Fruit fly (Drosophila melanogaster): ENCODE measurements around the gene Vps13D.

Vps13D gene

dm6 chr3L:12754769-12755189, at the start of gene Vps13D, which contains the start of gene CG10973:
Gene Vps13D (plus strand): TSS chr3L:12755049.
Gene CG10973 (minus strand): TSS chr3L:12754774.
- TF ChIP-seq Eip93F (GFP tag; optimal IDR thresholded peaks at IDR 0.05) (peak; percentile 17), fkh (GFP tag; optimal IDR thresholded peaks at IDR 0.05) (peak; percentile 99), CG34406 (GFP tag; optimal IDR thresholded peaks at IDR 0.05) (no peak), Ets96B (tag; optimal IDR thresholded peaks at IDR 0.05) (no peak)

- TF ChIP-seq CG31627 (GFP tag; optimal IDR thresholded peaks at IDR 0.05), result no peak
- no peak for TF ChIP-seq CG3919 (GFP tag; optimal IDR thresholded peaks at IDR 0.05)
- no peak for TF ChIP-seq CG6276 (GFP tag; optimal IDR thresholded peaks at IDR 0.05)
- no peak for TF ChIP-seq CG11762 (GFP tag; optimal IDR thresholded peaks at IDR 0.05; ENCODE audit: insufficient read depth)
- no peak for TF ChIP-seq dsx (GFP tag; optimal IDR thresholded peaks at IDR 0.05; ENCODE audit: poor library complexity, severe bottlenecking)
- TF ChIP-seq CG15336 (GFP tag; IDR thresholded peaks at IDR 0.05), result no peak
- TF ChIP-seq Sox102F (GFP tag; optimal IDR thresholded peaks at IDR 0.05), result no peak
- TF ChIP-seq Eip78C (GFP tag), result no peak
- no peak for TF ChIP-seq Hr38 (GFP tag; optimal IDR thresholded peaks at IDR 0.05)
- TF ChIP-seq CG4318 (GFP tag; optimal IDR thresholded peaks at IDR 0.05), result no peak
These were observed 49.5 kb upstream of the Vps13D start for dm6 chr3L:12705377-12705776.

dm6 chr3L:12706456-12706855, 48.4 kb upstream of the Vps13D start:
- no peak for TF ChIP-seq Lpt (GFP tag; optimal IDR thresholded peaks at IDR 0.05)
- TF ChIP-seq CG11294 (GFP tag; IDR thresholded peaks at IDR 0.05), result no peak
- TF ChIP-seq CG15336 (GFP tag; IDR thresholded peaks at IDR 0.05), result no peak
- peak; percentile 32 for TF ChIP-seq OdsH (GFP tag; optimal IDR thresholded peaks at IDR 0.05)
- peak; percentile 50 for TF ChIP-seq CG3919 (GFP tag; optimal IDR thresholded peaks at IDR 0.05)
- TF ChIP-seq CG11762 (GFP tag; optimal IDR thresholded peaks at IDR 0.05; ENCODE audit: insufficient read depth), result no peak
- TF ChIP-seq CG7368 (GFP tag; optimal IDR thresholded peaks at IDR 0.05), result peak; percentile 34
- TF ChIP-seq CG6792 (GFP tag; optimal IDR thresholded peaks at IDR 0.05), result peak; percentile 16
- TF ChIP-seq salr (GFP tag; optimal IDR thresholded peaks at IDR 0.05), result no peak
- peak; percentile 30 for TF ChIP-seq Smox (GFP tag; optimal IDR thresholded peaks at IDR 0.05)
- TF ChIP-seq CG31627 (GFP tag; optimal IDR thresholded peaks at IDR 0.05), result peak; percentile 38
- TF ChIP-seq fd85E (GFP tag; optimal IDR thresholded peaks at IDR 0.05), result no peak
- TF ChIP-seq spab (GFP tag; optimal IDR thresholded peaks at IDR 0.05), result peak; percentile 63
- peak; percentile 15 for TF ChIP-seq CG8632 (GFP tag; optimal IDR thresholded peaks at IDR 0.05)
- peak; percentile 37 for TF ChIP-seq ss (GFP tag; optimal IDR thresholded peaks at IDR 0.05)
- peak; percentile 39 for TF ChIP-seq lz (GFP tag; optimal IDR thresholded peaks at IDR 0.05)
- no peak for TF ChIP-seq Gug (GFP tag; IDR thresholded peaks at IDR 0.05)
- TF ChIP-seq topi (GFP tag; optimal IDR thresholded peaks at IDR 0.05), result peak; percentile 63
- TF ChIP-seq CG16779 (tag; optimal IDR thresholded peaks at IDR 0.05), result no peak
- TF ChIP-seq CG10669 (GFP tag; optimal IDR thresholded peaks at IDR 0.05), result peak; percentile 69
- TF ChIP-seq CG11902 (GFP tag; optimal IDR thresholded peaks at IDR 0.05), result peak; percentile 29
- peak; percentile 17 for TF ChIP-seq Blimp-1 (GFP tag; optimal IDR thresholded peaks at IDR 0.05)
- peak; percentile 49 for TF ChIP-seq Ets96B (tag; optimal IDR thresholded peaks at IDR 0.05)
- no peak for TF ChIP-seq CG4318 (GFP tag; optimal IDR thresholded peaks at IDR 0.05)
- TF ChIP-seq CG34406 (GFP tag; optimal IDR thresholded peaks at IDR 0.05), result peak; percentile 40
- peak; percentile 38 for TF ChIP-seq Sox14 (GFP tag; optimal IDR thresholded peaks at IDR 0.05)
- TF ChIP-seq dsx (GFP tag; optimal IDR thresholded peaks at IDR 0.05; ENCODE audit: poor library complexity, severe bottlenecking), result peak; percentile 36
- TF ChIP-seq CG9139 (GFP tag; optimal IDR thresholded peaks at IDR 0.05), result peak; percentile 38
- TF ChIP-seq CG10631 (GFP tag; optimal IDR thresholded peaks at IDR 0.05), result peak; percentile 40
- TF ChIP-seq svp (GFP tag), result peak; percentile 87
- peak; percentile 14 for TF ChIP-seq achi (GFP tag; optimal IDR thresholded peaks at IDR 0.05)
- peak; percentile 24 for TF ChIP-seq acj6 (GFP tag; optimal IDR thresholded peaks at IDR 0.05)
- TF ChIP-seq Eip75B (GFP tag; optimal IDR thresholded peaks at IDR 0.05), result peak; percentile 43
- peak; percentile 56 for TF ChIP-seq CG6808 (GFP tag; optimal IDR thresholded peaks at IDR 0.05)
- TF ChIP-seq eg (GFP tag; IDR thresholded peaks at IDR 0.05), result no peak
- peak; percentile 84 for TF ChIP-seq Eip78C (GFP tag)
- peak; percentile 29 for TF ChIP-seq Hr39 (GFP tag; optimal IDR thresholded peaks at IDR 0.05)
- peak; percentile 59 for TF ChIP-seq cyc (GFP tag; optimal IDR thresholded peaks at IDR 0.05)
- peak; percentile 51 for TF ChIP-seq CG3032 (tag; optimal IDR thresholded peaks at IDR 0.05)
- peak; percentile 24 for TF ChIP-seq CG8319 (GFP tag; optimal IDR thresholded peaks at IDR 0.05)
- TF ChIP-seq CG6276 (GFP tag; optimal IDR thresholded peaks at IDR 0.05), result no peak
- TF ChIP-seq Hr38 (GFP tag; optimal IDR thresholded peaks at IDR 0.05), result no peak
- TF ChIP-seq fd59A (GFP tag; optimal IDR thresholded peaks at IDR 0.05), result peak; percentile 9
